Fruit fly (Drosophila melanogaster): ENCODE measurements around the gene CG12231.

DNA sequence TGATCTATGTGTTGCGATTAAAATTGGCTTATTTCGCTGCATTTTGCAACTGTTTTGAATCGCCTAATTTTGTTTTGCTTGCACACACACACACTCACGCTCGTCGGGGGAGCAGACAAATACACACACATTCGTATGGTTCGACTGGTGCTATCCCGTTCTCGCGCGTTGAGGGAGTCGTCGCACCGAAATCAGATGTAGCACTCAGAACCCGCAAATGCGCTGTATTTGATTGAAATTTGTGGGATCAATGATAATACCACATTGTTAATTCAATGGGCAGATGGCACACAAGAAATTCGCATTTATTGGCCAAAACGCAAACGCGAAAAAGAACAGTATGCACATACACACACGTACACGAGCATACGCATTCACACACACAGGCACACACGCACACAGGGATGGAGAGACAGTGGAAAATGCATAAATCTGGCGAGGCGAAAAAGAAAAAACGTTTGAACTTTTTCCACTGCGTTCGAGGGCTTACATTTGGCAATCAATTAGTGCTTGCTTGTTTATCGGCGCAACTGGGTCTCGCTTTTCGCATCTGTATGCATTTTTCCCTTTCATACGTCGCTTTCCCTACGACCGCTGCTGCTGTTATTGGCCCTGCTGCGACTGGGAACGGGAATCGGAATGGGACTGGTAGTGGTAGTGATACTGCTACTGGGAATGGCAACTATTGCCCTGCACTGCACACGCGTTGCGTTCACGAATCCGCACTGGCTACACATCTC lies 47.5 kb upstream of the CG12231 start:
- TF ChIP-seq CG7045 (GFP tag; optimal IDR thresholded peaks at IDR 0.05): no peak
- no peak for TF ChIP-seq Clk (GFP tag; optimal IDR thresholded peaks at IDR 0.05)
